Worm (Caenorhabditis elegans) whole organism, mixed stage, embryonic: ENCODE data around the gene nst-1.

Experiments
- M03D4.4 ChIP-seq: sonication (generic microtip); optimal IDR thresholded peaks from 2 replicates; lab custom pipeline; 2017; ENCODE audit warnings: mild to moderate bottlenecking, missing genetic modification characterization, missing compliant biosample characterization
- bed-3 ChIP-seq: fragments of 200-800 bp; sonication (Bioruptor generic); optimal IDR thresholded peaks from 3 replicates; lab custom pipeline; 2018; ENCODE audit warnings: mild to moderate bottlenecking, missing genetic modification characterization, moderate library complexity, missing compliant biosample characterization
- blmp-1 ChIP-seq: fragments of 150-350 bp; optimal IDR thresholded peaks from 2 replicates; lab custom pipeline; 2014; ENCODE audit warnings: missing biosample characterization, missing genetic modification characterization
- ceh-39 ChIP-seq: fragments of 150-350 bp; optimal IDR thresholded peaks from 2 replicates; lab custom pipeline; 2014; ENCODE audit warnings: missing biosample characterization, missing genetic modification characterization
- ceh-43 ChIP-seq: fragments of 200-800 bp; sonication (Bioruptor generic); optimal IDR thresholded peaks from 2 replicates; lab custom pipeline; 2018; ENCODE audit warnings: mild to moderate bottlenecking, missing genetic modification characterization, moderate library complexity, missing compliant biosample characterization
- ceh-83 ChIP-seq: fragments of 200-800 bp; sonication (Bioruptor generic); optimal IDR thresholded peaks from 2 replicates; lab custom pipeline; 2018; ENCODE audit warnings: mild to moderate bottlenecking, missing genetic modification characterization, missing compliant biosample characterization
- ces-1 ChIP-seq: fragments of 150-350 bp; optimal IDR thresholded peaks from 2 replicates; lab custom pipeline; 2014; ENCODE audit warnings: missing biosample characterization, missing genetic modification reagents, missing genetic modification characterization
- cnd-1 ChIP-seq: fragments of 200-800 bp; sonication (Bioruptor generic); optimal IDR thresholded peaks from 2 replicates; lab custom pipeline; 2018; ENCODE audit warnings: mild to moderate bottlenecking, missing genetic modification characterization, missing compliant biosample characterization
- drap-1 ChIP-seq: fragments of 200-800 bp; sonication (Bioruptor generic); optimal IDR thresholded peaks from 3 replicates; lab custom pipeline; 2018; ENCODE audit warnings: mild to moderate bottlenecking, missing genetic modification characterization, missing compliant biosample characterization
- elt-1 ChIP-seq: sonication (generic microtip); optimal IDR thresholded peaks from 2 replicates; lab custom pipeline; 2017; ENCODE audit warnings: missing genetic modification characterization, mild to moderate bottlenecking, missing compliant biosample characterization, antibody characterized with exemption, moderate library complexity, borderline replicate concordance; ENCODE audit not compliant: insufficient read depth
- elt-3 ChIP-seq: fragments of 150-350 bp; optimal IDR thresholded peaks from 2 replicates; lab custom pipeline; 2014; ENCODE audit warnings: missing biosample characterization, missing genetic modification characterization
- flh-1 ChIP-seq: fragments of 200-800 bp; sonication (Bioruptor generic); optimal IDR thresholded peaks from 2 replicates; lab custom pipeline; 2018; ENCODE audit warnings: mild to moderate bottlenecking, missing genetic modification characterization, moderate library complexity, missing compliant biosample characterization
- ham-2 ChIP-seq: fragments of 200-800 bp; sonication (Bioruptor generic); optimal IDR thresholded peaks from 2 replicates; lab custom pipeline; 2018; ENCODE audit warnings: mild to moderate bottlenecking, missing genetic modification characterization, missing compliant biosample characterization
- hlh-1 ChIP-seq: fragments of 150-350 bp; optimal IDR thresholded peaks from 2 replicates; lab custom pipeline; 2014; ENCODE audit warnings: missing biosample characterization, missing genetic modification reagents, missing genetic modification characterization
- lin-13 ChIP-seq: fragments of 150-350 bp; optimal IDR thresholded peaks from 2 replicates; lab custom pipeline; 2014; ENCODE audit warnings: missing biosample characterization, missing genetic modification characterization
- lin-32 ChIP-seq: fragments of 200-800 bp; sonication (Bioruptor generic); optimal IDR thresholded peaks from 2 replicates; lab custom pipeline; 2018; ENCODE audit warnings: mild to moderate bottlenecking, missing genetic modification characterization, missing compliant biosample characterization
- lsy-2 ChIP-seq: fragments of 150-350 bp; optimal IDR thresholded peaks from 2 replicates; lab custom pipeline; 2014; ENCODE audit warnings: missing biosample characterization, missing genetic modification characterization
- mab-5 ChIP-seq: fragments of 150-350 bp; optimal IDR thresholded peaks from 2 replicates; lab custom pipeline; 2014; ENCODE audit warnings: missing biosample characterization, missing genetic modification characterization
- mep-1 ChIP-seq: fragments of 150-350 bp; optimal IDR thresholded peaks from 2 replicates; lab custom pipeline; 2017; ENCODE audit warnings: missing biosample characterization, missing genetic modification reagents, missing genetic modification characterization, inconsistent platforms
- mls-2 ChIP-seq: sonication (generic microtip); optimal IDR thresholded peaks from 2 replicates; lab custom pipeline; 2016; ENCODE audit warnings: mild to moderate bottlenecking, missing genetic modification characterization, moderate library complexity, missing compliant biosample characterization
- nhr-12 ChIP-seq: fragments of 150-350 bp; optimal IDR thresholded peaks from 2 replicates; lab custom pipeline; 2014; ENCODE audit warnings: missing biosample characterization, missing genetic modification characterization
- nhr-2 ChIP-seq: fragments of 150-350 bp; optimal IDR thresholded peaks from 2 replicates; lab custom pipeline; 2014; ENCODE audit warnings: missing biosample characterization, missing genetic modification characterization
- nhr-237 ChIP-seq: fragments of 150-350 bp; optimal IDR thresholded peaks from 2 replicates; lab custom pipeline; 2014; ENCODE audit warnings: missing biosample characterization, missing genetic modification characterization
- nhr-28 ChIP-seq: fragments of 150-350 bp; optimal IDR thresholded peaks from 2 replicates; lab custom pipeline; 2014; ENCODE audit warnings: missing biosample characterization, missing genetic modification characterization
- nhr-76 ChIP-seq: sonication (generic microtip); optimal IDR thresholded peaks from 2 replicates; lab custom pipeline; 2017; ENCODE audit warnings: missing biosample characterization, missing genetic modification characterization
- pha-4 ChIP-seq: fragments of 150-350 bp; optimal IDR thresholded peaks from 2 replicates; lab custom pipeline; 2018; ENCODE audit warnings: missing biosample characterization, missing genetic modification reagents, missing genetic modification characterization
- sem-2 ChIP-seq: fragments of 200-800 bp; sonication (Bioruptor generic); optimal IDR thresholded peaks from 2 replicates; lab custom pipeline; 2018; ENCODE audit warnings: mild to moderate bottlenecking, missing genetic modification characterization, missing compliant biosample characterization
- snpc-4 ChIP-seq: fragments of 150-350 bp; optimal IDR thresholded peaks from 2 replicates; lab custom pipeline; 2014; ENCODE audit warnings: missing biosample characterization, missing genetic modification characterization
- sptf-1 ChIP-seq: sonication (generic microtip); optimal IDR thresholded peaks from 2 replicates; lab custom pipeline; 2017; ENCODE audit warnings: mild to moderate bottlenecking, missing genetic modification characterization, moderate library complexity, missing compliant biosample characterization
- tbx-8 ChIP-seq: fragments of 200-800 bp; sonication (Bioruptor generic); optimal IDR thresholded peaks from 2 replicates; lab custom pipeline; 2018; ENCODE audit warnings: mild to moderate bottlenecking, missing genetic modification characterization, moderate library complexity, missing compliant biosample characterization
- unc-120 ChIP-seq: sonication (generic microtip); optimal IDR thresholded peaks from 2 replicates; lab custom pipeline; 2017; ENCODE audit warnings: missing genetic modification characterization, missing compliant biosample characterization; ENCODE audit not compliant: poor library complexity, severe bottlenecking
- unc-39 ChIP-seq: fragments of 150-350 bp; optimal IDR thresholded peaks from 2 replicates; lab custom pipeline; 2014; ENCODE audit warnings: missing biosample characterization, missing genetic modification characterization
- unc-62 ChIP-seq: fragments of 150-350 bp; optimal IDR thresholded peaks from 2 replicates; lab custom pipeline; 2014; ENCODE audit warnings: missing biosample characterization, missing genetic modification reagents, missing genetic modification characterization
- zip-8 ChIP-seq: fragments of 150-350 bp; optimal IDR thresholded peaks from 2 replicates; lab custom pipeline; 2014; ENCODE audit warnings: missing biosample characterization, missing genetic modification characterization
- ztf-11 ChIP-seq: fragments of 150-350 bp; optimal IDR thresholded peaks from 2 replicates; lab custom pipeline; 2014; ENCODE audit warnings: missing biosample characterization, missing genetic modification characterization

Gene nst-1

DNA sequence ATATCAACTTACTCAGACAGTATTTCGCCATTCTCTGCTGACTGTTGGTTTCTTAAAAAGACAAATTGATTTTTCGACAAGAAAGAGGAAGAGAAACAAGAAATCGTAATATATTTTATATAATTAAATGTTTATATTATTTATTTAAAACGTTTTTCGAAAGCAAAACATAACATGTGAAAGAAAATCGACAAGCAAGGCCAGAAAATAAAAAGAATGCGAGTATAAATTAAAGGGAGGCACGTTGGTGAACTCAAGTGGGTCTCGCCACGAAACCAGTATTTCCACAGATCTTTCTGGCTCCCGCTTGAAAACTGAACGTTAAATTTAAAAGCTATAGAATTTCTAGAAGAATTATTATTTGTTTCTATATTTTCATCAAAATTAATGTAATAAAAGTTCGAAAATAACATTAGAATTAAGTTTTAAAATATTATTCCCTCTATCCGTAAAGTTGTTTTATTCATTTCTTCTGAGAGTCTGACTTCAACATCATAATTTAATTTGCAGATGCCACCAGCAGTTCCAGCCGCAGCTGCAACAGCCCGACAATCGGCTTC, at the start of gene nst-1, which contains the start of gene cct-4:
nst-1 (minus strand) TSS at position 51 of the 560 bp plus-strand sequence.
cct-4 (plus strand) TSS at position 510 of the 560 bp plus-strand sequence.
- TF ChIP-seq nhr-12 (no peak), unc-39 (no peak), nhr-237 (peak; percentile 22), tbx-8 (GFP tag; lab: Kevin White, UChicago) (no peak), nhr-28 (tag; lab: Kevin White, UChicago) (no peak), drap-1 (GFP tag; lab: Kevin White, UChicago) (no peak), ceh-39 (tag; lab: Kevin White, UChicago) (no peak), lin-32 (no peak), mep-1 (tag; lab: Kevin White, UChicago) (peak; percentile 28), ceh-43 (GFP tag; lab: Kevin White, UChicago) (no peak), hlh-1 (tag; lab: Kevin White, UChicago) (no peak), lsy-2 (tag; lab: Kevin White, UChicago) (peak; percentile 32), ces-1 (peak; percentile 39), snpc-4 (tag; lab: Kevin White, UChicago) (no peak)

DNA sequence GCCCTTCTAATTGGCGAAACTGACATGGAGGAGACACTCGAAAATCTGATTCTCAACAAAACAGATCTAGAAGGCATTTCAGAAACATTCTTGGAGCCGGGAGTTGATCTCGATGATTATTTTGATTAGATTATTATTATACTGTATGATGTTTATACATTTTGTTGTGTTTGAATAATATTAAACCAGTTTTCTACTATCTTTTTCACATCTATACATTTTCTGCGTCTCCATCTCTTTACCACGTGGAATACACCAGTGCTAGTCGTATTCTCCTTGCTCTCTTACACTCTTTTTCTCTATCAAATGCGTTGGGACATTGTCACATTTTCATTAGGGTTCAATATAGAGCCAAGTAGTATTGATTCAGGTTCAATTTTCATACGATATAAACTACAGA, 46.5 kb upstream of the nst-1 start, which contains the start of gene C26D10.4:
C26D10.4 (plus strand) TSS at position 301 of the 400 bp plus-strand sequence.
- TF ChIP-seq lin-32 (no peak), lsy-2 (tag; lab: Kevin White, UChicago) (no peak), elt-3 (tag; lab: Kevin White, UChicago) (no peak), ceh-39 (tag; lab: Kevin White, UChicago) (no peak), ham-2 (GFP tag; lab: Kevin White, UChicago) (no peak), sptf-1 (tag; lab: Kevin White, UChicago) (no peak), M03D4.4 (tag; lab: Kevin White, UChicago) (no peak), flh-1 (GFP tag; lab: Kevin White, UChicago) (no peak), zip-8 (tag; lab: Kevin White, UChicago) (no peak), sem-2 (GFP tag; lab: Kevin White, UChicago) (no peak), nhr-76 (tag; lab: Kevin White, UChicago) (no peak), mls-2 (tag; lab: Kevin White, UChicago) (no peak)

DNA sequence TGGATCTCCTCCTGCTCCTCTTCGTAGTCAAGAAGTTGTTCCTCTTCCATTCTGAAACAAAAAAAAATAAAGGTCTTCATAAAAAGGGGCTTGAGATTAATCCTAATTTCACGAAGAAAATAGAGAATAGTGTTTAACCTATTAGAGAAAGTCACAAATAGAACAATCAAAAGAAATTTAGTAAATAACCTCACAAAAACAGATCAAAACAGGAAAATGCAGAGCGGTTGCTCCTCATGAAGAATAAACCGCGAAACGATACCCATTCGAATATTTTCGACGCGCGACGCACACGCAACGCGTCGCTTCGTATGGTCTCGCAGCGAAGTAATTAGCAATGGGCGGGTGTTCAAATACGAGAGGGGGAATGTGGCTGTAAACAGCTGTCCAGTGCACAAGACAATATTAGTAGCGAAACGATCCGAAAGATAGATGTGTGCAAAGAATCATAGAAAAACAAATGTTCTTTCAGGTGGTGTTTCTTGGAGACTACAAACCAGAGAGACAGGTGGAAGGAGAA, 45.9 kb upstream of the nst-1 start, which contains the start of gene hel-1:
hel-1 (minus strand) TSS at position 51 of the 520 bp plus-strand sequence.
- TF ChIP-seq sem-2 (GFP tag; lab: Kevin White, UChicago) (no peak), nhr-237 (peak; percentile 77), lin-32 (peak; percentile 83), ham-2 (GFP tag; lab: Kevin White, UChicago) (peak; percentile 56), lin-13 (tag; lab: Kevin White, UChicago) (peak; percentile 92), ceh-43 (GFP tag; lab: Kevin White, UChicago) (peak; percentile 66), ces-1 (peak; percentile 84), flh-1 (GFP tag; lab: Kevin White, UChicago) (no peak), nhr-76 (tag; lab: Kevin White, UChicago) (no peak), zip-8 (tag; lab: Kevin White, UChicago) (no peak), cnd-1 (tag; lab: Kevin White, UChicago) (peak; percentile 81), nhr-12 (no peak), mep-1 (tag; lab: Kevin White, UChicago) (peak; percentile 90), unc-39 (no peak), bed-3 (GFP tag; lab: Kevin White, UChicago) (no peak), snpc-4 (tag; lab: Kevin White, UChicago) (no peak), nhr-2 (tag; lab: Kevin White, UChicago) (peak; percentile 19), nhr-28 (tag; lab: Kevin White, UChicago) (no peak), sptf-1 (tag; lab: Kevin White, UChicago) (peak; percentile 64), unc-120 (tag; lab: Kevin White, UChicago) (peak; percentile 91), mls-2 (tag; lab: Kevin White, UChicago) (peak; percentile 69), elt-3 (tag; lab: Kevin White, UChicago) (no peak), hlh-1 (tag; lab: Kevin White, UChicago) (peak; percentile 98), lsy-2 (tag; lab: Kevin White, UChicago) (peak; percentile 81), mab-5 (tag; lab: Kevin White, UChicago) (peak; percentile 67), ceh-83 (GFP tag; lab: Kevin White, UChicago) (peak; percentile 13), ceh-39 (tag; lab: Kevin White, UChicago) (peak; percentile 81), tbx-8 (GFP tag; lab: Kevin White, UChicago) (no peak), pha-4 (tag; lab: Kevin White, UChicago) (peak; percentile 92), M03D4.4 (tag; lab: Kevin White, UChicago) (peak; percentile 34), elt-1 (tag; lab: Kevin White, UChicago) (no peak), ztf-11 (tag; lab: Kevin White, UChicago) (peak; percentile 37), unc-62 (GFP tag; lab: Kevin White, UChicago) (peak; percentile 61), blmp-1 (tag; lab: Kevin White, UChicago) (no peak), drap-1 (GFP tag; lab: Kevin White, UChicago) (peak; percentile 45)
